Fruit fly (Drosophila melanogaster): ENCODE measurements around the gene chp.

Gene chp

DNA sequence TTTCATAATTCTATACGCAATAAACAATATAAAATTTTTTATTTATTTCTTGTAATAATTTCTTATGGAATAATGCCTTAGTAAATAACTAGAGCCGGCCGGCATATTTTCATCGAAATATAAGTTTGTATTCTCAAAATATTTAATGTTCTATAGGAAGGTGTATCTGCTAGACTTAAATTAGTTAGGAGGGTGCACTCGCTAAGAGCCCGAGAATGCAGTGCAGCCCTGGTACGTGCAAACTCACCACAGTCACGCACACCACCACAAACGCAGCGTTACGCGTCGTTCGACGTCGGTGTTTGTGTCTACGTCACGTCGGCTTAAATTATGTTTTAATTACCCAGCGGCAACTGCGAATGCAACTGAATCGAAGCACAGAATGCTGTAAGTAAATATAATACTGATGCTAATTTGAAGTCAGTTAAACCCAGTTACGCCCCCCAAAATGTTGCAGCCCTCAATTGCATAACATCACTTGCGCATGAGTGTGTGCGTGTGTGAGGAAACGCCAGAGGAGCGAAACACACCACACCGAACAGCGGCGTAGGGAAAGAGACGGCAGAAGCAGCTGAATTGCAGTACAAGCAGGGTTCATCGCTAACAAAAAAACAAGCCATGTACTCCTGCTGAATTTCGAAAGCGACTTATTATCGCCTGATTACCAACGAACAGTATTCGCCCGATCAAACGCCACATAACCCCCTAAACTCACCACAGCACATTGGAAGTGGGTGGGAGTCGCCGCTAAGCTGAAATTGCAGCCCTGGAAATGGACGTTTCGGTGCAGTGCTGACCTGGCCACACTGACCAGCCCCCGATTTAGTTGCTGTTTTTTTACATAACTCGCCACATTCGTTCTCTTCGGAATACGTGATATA is 10.2 kb upstream of the chp start, which contains the start of gene CG12054 (continued):
- no peak for TF ChIP-seq pan (optimal IDR thresholded peaks at IDR 0.05)
- no peak for TF ChIP-seq pan (GFP tag; optimal IDR thresholded peaks at IDR 0.05 in 1 of 2, IDR thresholded peaks at IDR 0.05 in 1 of 2)
- no peak for TF ChIP-seq CG7839 (tag; optimal IDR thresholded peaks at IDR 0.05)
- TF ChIP-seq CG13123 (GFP tag; optimal IDR thresholded peaks at IDR 0.05) = no peak
- no peak for TF ChIP-seq Ets65A (GFP tag)
- TF ChIP-seq cad (GFP tag; optimal IDR thresholded peaks at IDR 0.05) = no peak
- TF ChIP-seq NFAT (GFP tag; IDR thresholded peaks at IDR 0.05) = no peak
- TF ChIP-seq CkIIα-i1 (GFP tag; IDR thresholded peaks at IDR 0.05) = no peak
- no peak for TF ChIP-seq hbn (GFP tag; IDR thresholded peaks at IDR 0.05; ENCODE audit: partially characterized antibody)
- peak; percentile 12 for TF ChIP-seq Dek (tag; optimal IDR thresholded peaks at IDR 0.05)
- TF ChIP-seq CG9876 (GFP tag; optimal IDR thresholded peaks at IDR 0.05) = no peak
- no peak for TF ChIP-seq cwo (GFP tag; optimal IDR thresholded peaks at IDR 0.05)
- TF ChIP-seq CG2129 (GFP tag; IDR thresholded peaks at IDR 0.05; ENCODE audit: partially characterized antibody) = no peak
- no peak for TF ChIP-seq zfh2 (GFP tag; optimal IDR thresholded peaks at IDR 0.05)
- no peak for TF ChIP-seq sob (GFP tag; IDR thresholded peaks at IDR 0.05)
- no peak for TF ChIP-seq pfk (GFP tag; optimal IDR thresholded peaks at IDR 0.05)
- no peak for TF ChIP-seq ash1 (GFP tag; optimal IDR thresholded peaks at IDR 0.05)
- TF ChIP-seq repo (GFP tag; optimal IDR thresholded peaks at IDR 0.05) = no peak
- no peak for TF ChIP-seq eve (GFP tag; optimal IDR thresholded peaks at IDR 0.05)
- no peak for TF ChIP-seq Fer1 (GFP tag; optimal IDR thresholded peaks at IDR 0.05)
- TF ChIP-seq CG6683 (GFP tag; optimal IDR thresholded peaks at IDR 0.05) = no peak
- TF ChIP-seq kay (GFP tag; optimal IDR thresholded peaks at IDR 0.05) = no peak
- TF ChIP-seq Hr3 (GFP tag; optimal IDR thresholded peaks at IDR 0.05) = no peak
- TF ChIP-seq so (GFP tag; IDR thresholded peaks at IDR 0.05) = no peak
- no peak for TF ChIP-seq tap (tag; optimal IDR thresholded peaks at IDR 0.05)
- TF ChIP-seq maf-S (GFP tag; optimal IDR thresholded peaks at IDR 0.05) = no peak
- TF ChIP-seq ci (GFP tag; IDR thresholded peaks at IDR 0.05) = no peak
- no peak for TF ChIP-seq schlank (tag; optimal IDR thresholded peaks at IDR 0.05)
- no peak for TF ChIP-seq p53 (GFP tag; optimal IDR thresholded peaks at IDR 0.05)
- no peak for TF ChIP-seq Rfx (GFP tag; IDR thresholded peaks at IDR 0.05)
- no peak for TF ChIP-seq Trl (optimal IDR thresholded peaks at IDR 0.05)
- TF ChIP-seq Trl (GFP tag; optimal IDR thresholded peaks at IDR 0.05) = no peak
- TF ChIP-seq MBD-R2 (GFP tag; IDR thresholded peaks at IDR 0.05) = no peak
- TF ChIP-seq Tbp (GFP tag; optimal IDR thresholded peaks at IDR 0.05) = no peak
- TF ChIP-seq CG3065 (GFP tag; optimal IDR thresholded peaks at IDR 0.05) = no peak
- no peak for TF ChIP-seq luna (GFP tag; optimal IDR thresholded peaks at IDR 0.05)
- no peak for TF ChIP-seq Meics (GFP tag; optimal IDR thresholded peaks at IDR 0.05)
- no peak for TF ChIP-seq pum (GFP tag; optimal IDR thresholded peaks at IDR 0.05)
- no peak for TF ChIP-seq slp2 (GFP tag; optimal IDR thresholded peaks at IDR 0.05)
- no peak for TF ChIP-seq CG10366 (GFP tag; IDR thresholded peaks at IDR 0.05)
- no peak for TF ChIP-seq corto (GFP tag; optimal IDR thresholded peaks at IDR 0.05)
- no peak for TF ChIP-seq CG6689 (GFP tag; IDR thresholded peaks at IDR 0.05)
- TF ChIP-seq CG1792 (GFP tag; optimal IDR thresholded peaks at IDR 0.05) = peak; percentile 14
- peak; percentile 10 for TF ChIP-seq Xbp1 (GFP tag; optimal IDR thresholded peaks at IDR 0.05)
- TF ChIP-seq CG3281 (GFP tag; optimal IDR thresholded peaks at IDR 0.05) = no peak
- TF ChIP-seq CG17359 (tag; optimal IDR thresholded peaks at IDR 0.05) = no peak
- TF ChIP-seq wek (GFP tag; optimal IDR thresholded peaks at IDR 0.05) = no peak
- no peak for TF ChIP-seq CG6791 (GFP tag; IDR thresholded peaks at IDR 0.05; ENCODE audit: partially characterized antibody)
- no peak for TF ChIP-seq emc (GFP tag; optimal IDR thresholded peaks at IDR 0.05)
- TF ChIP-seq CG11398 (GFP tag; optimal IDR thresholded peaks at IDR 0.05) = no peak
- no peak for TF ChIP-seq CG16863 (GFP tag; optimal IDR thresholded peaks at IDR 0.05)
- no peak for TF ChIP-seq otp (GFP tag; IDR thresholded peaks at IDR 0.05)

Measured in whole organism, embryonic.